Worm (Caenorhabditis elegans): ENCODE data around the gene srlf-19.

DNA sequence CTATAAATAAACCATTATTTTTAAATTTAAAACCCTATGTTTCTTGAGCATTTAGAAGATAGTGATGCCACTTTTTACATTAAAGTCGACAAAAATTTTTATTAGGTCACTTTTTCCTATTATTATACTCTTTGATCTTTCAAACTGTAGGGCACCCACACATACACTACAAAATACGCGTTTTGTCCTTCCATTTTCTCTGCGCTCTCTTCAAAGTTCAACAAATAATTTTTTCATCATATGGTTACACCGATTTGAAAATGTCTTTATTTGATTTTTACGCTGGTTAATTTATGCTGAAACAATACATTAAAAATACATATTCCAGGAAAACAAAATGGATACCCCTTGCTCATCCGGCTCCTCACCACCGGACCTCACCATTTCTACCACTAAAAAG is 43.0 kb upstream of the srlf-19 start, which contains the start of gene nhr-202:
- TF ChIP-seq unc-62 (GFP tag; optimal IDR thresholded peaks at IDR 0.05) (no peak), nhr-237 (tag; optimal IDR thresholded peaks at IDR 0.05) (no peak), isw-1 (GFP tag; IDR thresholded peaks at IDR 0.05) (no peak), zag-1 (tag; optimal IDR thresholded peaks at IDR 0.05) (no peak), mef-2 (tag; optimal IDR thresholded peaks at IDR 0.05) (no peak), efl-1 (optimal IDR thresholded peaks at IDR 0.05) (no peak), efl-1 (GFP tag; optimal IDR thresholded peaks at IDR 0.05 in 1 of 2) (peak in 1 of 2 experiments; percentile 8), ama-1 (optimal IDR thresholded peaks at IDR 0.05) (no peak), ceh-88 (GFP tag; IDR thresholded peaks at IDR 0.05) (no peak), fos-1 (tag; optimal IDR thresholded peaks at IDR 0.05) (no peak)

All from whole organism, L1 larva.